Worm (Caenorhabditis elegans) whole organism, L4 larva: ENCODE measurements around the gene hot-4.
A peak's percentile ranks its signal among the peaks of the same experiment; 100 is the strongest.

Experiments used
- F10B5.3 ChIP-seq: sonication (generic microtip); optimal IDR thresholded peaks from 2 replicates; lab custom pipeline; 2016; ENCODE audit warnings: mild to moderate bottlenecking, missing genetic modification characterization, missing compliant biosample characterization
- F26F4.8 ChIP-seq: fragments of 200-800 bp; sonication (Bioruptor generic); conservative IDR thresholded peaks from 2 replicates; pipeline ENCODE4 v1.3.6; 2022; ENCODE audit warnings: missing genetic modification characterization, missing compliant biosample characterization
- F37D6.2 ChIP-seq: sonication (generic microtip); optimal IDR thresholded peaks from 2 replicates; lab custom pipeline; 2016; ENCODE audit warnings: mild to moderate bottlenecking, missing genetic modification characterization, missing compliant biosample characterization
- F44E2.7 ChIP-seq: fragments of 200-800 bp; sonication (Bioruptor generic); IDR thresholded peaks from 2 replicates; pipeline ENCODE4 v2.1.2; 2022; ENCODE audit warnings: missing genetic modification characterization, missing compliant biosample characterization
- T20F7.1 ChIP-seq: fragments of 200-800 bp; sonication (Bioruptor generic); optimal IDR thresholded peaks from 2 replicates; lab custom pipeline; 2018; ENCODE audit warnings: mild to moderate bottlenecking, missing genetic modification characterization, missing compliant biosample characterization
- Y5F2A.4 ChIP-seq: fragments of 200-800 bp; sonication (Bioruptor generic); optimal IDR thresholded peaks from 2 replicates; lab custom pipeline; 2018; ENCODE audit warnings: mild to moderate bottlenecking, missing genetic modification characterization, missing compliant biosample characterization
- aha-1 ChIP-seq: fragments of 150-350 bp; peaks from one replicate; lab custom pipeline; 2014; ENCODE audit warnings: missing biosample characterization, missing genetic modification characterization
- ceh-32 ChIP-seq: sonication (generic microtip); optimal IDR thresholded peaks from 2 replicates; lab custom pipeline; 2016; ENCODE audit warnings: mild to moderate bottlenecking, missing genetic modification characterization, missing compliant biosample characterization; ENCODE audit not compliant: poor library complexity
- ceh-62 ChIP-seq: sonication (generic microtip); optimal IDR thresholded peaks from 2 replicates; lab custom pipeline; 2017; ENCODE audit warnings: missing biosample characterization, missing genetic modification characterization
- ces-1 ChIP-seq: fragments of 150-350 bp; sonication (generic microtip); optimal IDR thresholded peaks from 4 replicates; lab custom pipeline; 2014; ENCODE audit warnings: missing biosample characterization, missing genetic modification reagents, missing genetic modification characterization
- ctbp-1 ChIP-seq: fragments of 200-800 bp; sonication (Bioruptor generic); IDR thresholded peaks from 2 replicates; pipeline ENCODE4 v1.3.6; 2022; ENCODE audit warnings: missing genetic modification reagents, missing genetic modification characterization, missing compliant biosample characterization
- daf-16 ChIP-seq, 3 experiments: sonication (generic microtip); optimal IDR thresholded peaks; 2 replicates each; lab custom pipeline; 2016 to 2017; ENCODE audit warnings: missing genetic modification characterization in 3 of 3, missing genetic modification reagents in 3 of 3, mild to moderate bottlenecking in 2 of 3, missing compliant biosample characterization in 2 of 3, missing biosample characterization in 1 of 3, moderate library complexity in 1 of 3
- dmd-6 ChIP-seq: fragments of 200-800 bp; sonication (Bioruptor generic); IDR thresholded peaks from 2 replicates; pipeline ENCODE4 v1.3.6; 2022; ENCODE audit warnings: missing genetic modification reagents, missing genetic modification characterization, missing compliant biosample characterization
- duxl-1 ChIP-seq: sonication (generic microtip); optimal IDR thresholded peaks from 2 replicates; lab custom pipeline; 2016; ENCODE audit warnings: mild to moderate bottlenecking, missing genetic modification characterization, moderate library complexity, missing compliant biosample characterization; ENCODE audit not compliant: poor library complexity
- dve-1 ChIP-seq: sonication (generic microtip); optimal IDR thresholded peaks from 2 replicates; lab custom pipeline; 2017; ENCODE audit warnings: antibody characterized with exemption, mild to moderate bottlenecking, missing genetic modification characterization, missing compliant biosample characterization; ENCODE audit not compliant: insufficient read depth
- fkh-10 ChIP-seq: fragments of 150-350 bp; optimal IDR thresholded peaks from 2 replicates; lab custom pipeline; 2014; ENCODE audit warnings: missing biosample characterization, missing genetic modification reagents, missing genetic modification characterization
- hif-1 ChIP-seq, 2 experiments: sonication (generic microtip); optimal IDR thresholded peaks; 2 replicates each; lab custom pipeline; 2016 to 2017; ENCODE audit warnings: missing compliant biosample characterization in 2 of 2, missing genetic modification characterization in 2 of 2, missing genetic modification reagents in 2 of 2, missing genotype in 2 of 2, mild to moderate bottlenecking in 1 of 2
- hlh-11 ChIP-seq: fragments of 200-800 bp; sonication (Bioruptor generic); optimal IDR thresholded peaks from 2 replicates; lab custom pipeline; 2018; ENCODE audit warnings: mild to moderate bottlenecking, missing genetic modification characterization, missing compliant biosample characterization
- hlh-30 ChIP-seq: sonication (generic microtip); optimal IDR thresholded peaks from 2 replicates; lab custom pipeline; 2017; ENCODE audit warnings: antibody characterized with exemption, mild to moderate bottlenecking, missing genetic modification characterization, missing compliant biosample characterization; ENCODE audit not compliant: insufficient read depth
- jun-1 ChIP-seq: fragments of 150-350 bp; optimal IDR thresholded peaks from 2 replicates; lab custom pipeline; 2014; ENCODE audit warnings: missing biosample characterization, missing genetic modification reagents, missing genetic modification characterization
- lin-1 ChIP-seq: fragments of 200-800 bp; sonication (Bioruptor generic); IDR thresholded peaks from 2 replicates; pipeline ENCODE4 v1.3.6; 2022; ENCODE audit warnings: missing genetic modification reagents, missing genetic modification characterization, missing compliant biosample characterization
- lin-38 ChIP-seq: fragments of 200-800 bp; sonication (Bioruptor generic); IDR thresholded peaks from 2 replicates; pipeline ENCODE4 v1.3.6; 2022; ENCODE audit warnings: missing genetic modification reagents, missing genetic modification characterization, missing compliant biosample characterization
- madf-5 ChIP-seq, 2 experiments: fragments of 200-800 bp; sonication (Bioruptor generic); IDR thresholded peaks; 2 replicates each; pipeline ENCODE4 v1.3.6; 2022; ENCODE audit warnings: missing compliant biosample characterization in 2 of 2, missing genetic modification characterization in 2 of 2
- madf-9 ChIP-seq: fragments of 200-800 bp; sonication (Bioruptor generic); conservative IDR thresholded peaks from 2 replicates; pipeline ENCODE4 v1.3.6; 2022; ENCODE audit warnings: missing genetic modification reagents, missing genetic modification characterization, missing compliant biosample characterization
- mdl-1 ChIP-seq, 2 experiments: fragments of 150-350 bp in 1 of 2; sonication (generic microtip) in 1 of 2; optimal IDR thresholded peaks; 2 replicates each; lab custom pipeline; 2014 to 2017; ENCODE audit warnings: missing biosample characterization in 2 of 2, missing genetic modification characterization in 2 of 2
- mes-2 ChIP-seq: sonication (generic microtip); optimal IDR thresholded peaks from 2 replicates; lab custom pipeline; 2016; ENCODE audit warnings: missing genotype, mild to moderate bottlenecking, missing genetic modification characterization, missing compliant biosample characterization; ENCODE audit not compliant: poor library complexity, severe bottlenecking
- mxl-2 ChIP-seq: fragments of 200-800 bp; sonication (Bioruptor generic); conservative IDR thresholded peaks from 2 replicates; pipeline ENCODE4 v1.3.6; 2022; ENCODE audit warnings: missing genetic modification reagents, missing genetic modification characterization, missing compliant biosample characterization
- mxl-3 ChIP-seq: fragments of 200-800 bp; sonication (Bioruptor generic); optimal IDR thresholded peaks from 2 replicates; lab custom pipeline; 2018; ENCODE audit warnings: mild to moderate bottlenecking, missing genetic modification characterization, missing compliant biosample characterization
- nhr-10 ChIP-seq: fragments of 150-350 bp; optimal IDR thresholded peaks from 2 replicates; lab custom pipeline; 2014; ENCODE audit warnings: missing biosample characterization, missing genetic modification characterization
- nhr-111 ChIP-seq: fragments of 200-800 bp; sonication (Bioruptor generic); optimal IDR thresholded peaks from 2 replicates; lab custom pipeline; 2018; ENCODE audit warnings: mild to moderate bottlenecking, missing genetic modification characterization, missing compliant biosample characterization
- nhr-237 ChIP-seq: sonication (generic microtip); optimal IDR thresholded peaks from 2 replicates; lab custom pipeline; 2017; ENCODE audit warnings: missing biosample characterization, missing genetic modification characterization
- nhr-28 ChIP-seq: fragments of 150-350 bp; optimal IDR thresholded peaks from 2 replicates; lab custom pipeline; 2014; ENCODE audit warnings: missing biosample characterization, missing genetic modification characterization
- nhr-41 ChIP-seq: fragments of 200-800 bp; sonication (Bioruptor generic); IDR thresholded peaks from 2 replicates; pipeline ENCODE4 v1.3.6; 2022; ENCODE audit warnings: missing genetic modification reagents, missing genetic modification characterization, missing compliant biosample characterization
- nhr-48 ChIP-seq: sonication (generic microtip); optimal IDR thresholded peaks from 2 replicates; lab custom pipeline; 2016; ENCODE audit warnings: mild to moderate bottlenecking, missing genetic modification characterization, missing compliant biosample characterization
- nhr-6 ChIP-seq: fragments of 150-350 bp; optimal IDR thresholded peaks from 2 replicates; lab custom pipeline; 2014; ENCODE audit warnings: missing biosample characterization, missing genetic modification characterization
- nhr-77 ChIP-seq: fragments of 150-350 bp; optimal IDR thresholded peaks from 2 replicates; lab custom pipeline; 2014; ENCODE audit warnings: missing biosample characterization, missing genetic modification characterization
- php-3 ChIP-seq: fragments of 200-800 bp; sonication (Bioruptor generic); IDR thresholded peaks from 2 replicates; pipeline ENCODE4 v1.3.6; 2022; ENCODE audit warnings: missing genetic modification reagents, missing genetic modification characterization, missing compliant biosample characterization
- pqm-1 ChIP-seq: sonication (generic microtip); optimal IDR thresholded peaks from 2 replicates; lab custom pipeline; 2017; ENCODE audit warnings: missing biosample characterization, missing genetic modification characterization
- rbr-2 ChIP-seq: sonication (generic microtip); optimal IDR thresholded peaks from 2 replicates; lab custom pipeline; 2016; ENCODE audit warnings: missing genotype, missing genetic modification characterization, missing compliant biosample characterization
- sdz-12 ChIP-seq: fragments of 200-800 bp; sonication (Bioruptor generic); optimal IDR thresholded peaks from 2 replicates; lab custom pipeline; 2018; ENCODE audit warnings: mild to moderate bottlenecking, missing genetic modification characterization, missing compliant biosample characterization
- set-16 ChIP-seq: fragments of 200-800 bp; sonication (Bioruptor generic); IDR thresholded peaks from 2 replicates; pipeline ENCODE4 v1.3.6; 2022; ENCODE audit warnings: missing genetic modification reagents, missing genetic modification characterization, missing compliant biosample characterization
- snpc-1.2 ChIP-seq: fragments of 200-800 bp; sonication (Bioruptor generic); IDR thresholded peaks from 2 replicates; pipeline ENCODE4 v1.3.6; 2022; ENCODE audit warnings: missing genetic modification reagents, missing genetic modification characterization, missing compliant biosample characterization
- spr-1 ChIP-seq: sonication (generic microtip); optimal IDR thresholded peaks from 2 replicates; lab custom pipeline; 2016; ENCODE audit warnings: mild to moderate bottlenecking, missing genetic modification characterization, missing compliant biosample characterization
- spr-3 ChIP-seq: fragments of 200-800 bp; sonication (Bioruptor generic); optimal IDR thresholded peaks from 2 replicates; lab custom pipeline; 2018; ENCODE audit warnings: mild to moderate bottlenecking, missing genetic modification characterization, missing compliant biosample characterization
- tra-1 ChIP-seq: fragments of 200-800 bp; sonication (Bioruptor generic); IDR thresholded peaks from 2 replicates; pipeline ENCODE4 v1.3.6; 2022; ENCODE audit warnings: missing genetic modification reagents, missing genetic modification characterization, missing compliant biosample characterization
- unc-62 ChIP-seq, 3 experiments: fragments of 150-350 bp in 1 of 3; sonication (generic microtip); optimal IDR thresholded peaks in 2 of 3; peaks in 1 of 3; 1 replicate in 1 of 3; 2 replicates in 2 of 3; lab custom pipeline; 2014 to 2017; ENCODE audit warnings: missing biosample characterization in 3 of 3, missing genetic modification characterization in 3 of 3, missing genetic modification reagents in 3 of 3, missing genotype in 1 of 3

The hot-4 gene

DNA sequence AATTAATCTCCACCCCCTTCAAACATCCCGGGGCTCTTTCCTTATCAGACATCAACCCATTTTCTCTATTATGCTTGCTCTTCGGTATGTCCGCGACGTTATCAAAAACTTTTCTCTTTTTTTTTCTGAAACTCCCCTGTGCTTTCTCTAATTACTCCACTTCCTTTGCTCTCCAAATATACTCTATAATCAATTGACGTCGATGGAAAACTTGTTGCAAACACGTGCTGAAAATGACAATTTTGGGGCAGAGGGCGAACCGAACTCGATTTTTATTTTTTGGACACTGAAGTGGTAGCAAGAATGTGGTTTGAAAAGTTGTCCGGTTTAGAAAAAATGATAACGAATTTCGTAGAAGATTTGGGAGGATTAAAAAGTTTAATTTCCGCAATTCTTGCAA is 38.2 kb upstream of the hot-4 start (continued):
- TF ChIP-seq sdz-12 (no peak), madf-9 (no peak), F37D6.2 (no peak), rbr-2 (tag; lab: Kevin White, UChicago) (no peak), nhr-10 (tag; lab: Kevin White, UChicago) (no peak), duxl-1 (tag; lab: Kevin White, UChicago) (no peak), spr-3 (GFP tag; lab: Kevin White, UChicago) (no peak), spr-1 (tag; lab: Kevin White, UChicago) (no peak), ctbp-1 (GFP tag; lab: Robert Waterston, UW) (no peak), T20F7.1 (no peak), ceh-32 (tag; lab: Kevin White, UChicago) (no peak), F44E2.7 (GFP tag; lab: Robert Waterston, UW) (no peak), nhr-41 (no peak), nhr-111 (GFP tag; lab: Kevin White, UChicago) (no peak), pqm-1 (tag; lab: Kevin White, UChicago) (peak; percentile 92), F26F4.8 (GFP tag; lab: Robert Waterston, UW) (no peak), madf-5 (GFP tag; IDR thresholded peaks at IDR 0.05; lab: Robert Waterston, UW) (no peak)
- TF ChIP-seq, all 104 proteins: peak for 17

DNA sequence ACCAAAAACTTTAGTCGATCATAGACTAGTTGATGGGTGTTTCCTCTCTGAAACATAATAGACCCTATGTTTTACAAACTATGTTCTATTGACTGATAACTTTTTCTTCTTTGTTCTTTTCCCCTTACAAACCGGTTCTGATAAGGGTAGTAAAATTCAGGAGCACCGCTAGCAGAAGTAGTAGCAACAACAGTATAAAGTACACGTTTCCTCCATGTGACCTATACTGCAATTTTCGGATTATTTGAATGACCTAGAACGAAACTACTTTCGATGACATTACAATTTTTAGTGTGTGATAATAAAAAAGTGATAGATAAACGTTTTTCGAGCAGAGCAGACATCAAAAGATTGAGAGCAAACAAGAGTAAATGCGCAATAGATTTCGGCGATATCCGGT is 36.9 kb upstream of the hot-4 start:
- TF ChIP-seq lin-1 (GFP tag; lab: Robert Waterston, UW): peak; percentile 48; the same call in 1 of the 2 replicates
- no peak for TF ChIP-seq nhr-237 (tag; lab: Kevin White, UChicago)
- TF ChIP-seq set-16 (GFP tag; lab: Robert Waterston, UW): no peak
- peak; percentile 67 for TF ChIP-seq pqm-1 (tag; lab: Kevin White, UChicago)
- TF ChIP-seq tra-1: 0 out of 2 replicates have a peak, but pooled peaks have one; percentile 20
- no peak for TF ChIP-seq F37D6.2
- no peak for TF ChIP-seq daf-16 (GFP tag; optimal IDR thresholded peaks at IDR 0.05; lab: Kevin White, UChicago)
- peak; percentile 72 for TF ChIP-seq daf-16 (tag; optimal IDR thresholded peaks at IDR 0.05; lab: Kevin White, UChicago)
- TF ChIP-seq unc-62 (GFP tag; optimal IDR thresholded peaks at IDR 0.05 in 1 of 2; lab: Kevin White, UChicago): no peak
- no peak for TF ChIP-seq unc-62 (tag; optimal IDR thresholded peaks at IDR 0.05; lab: Kevin White, UChicago)
- peak; percentile 56 for TF ChIP-seq nhr-28 (tag; lab: Kevin White, UChicago)
- TF ChIP-seq hlh-30 (tag; lab: Kevin White, UChicago): peak; percentile 5
- TF ChIP-seq nhr-77 (tag; lab: Kevin White, UChicago): peak; percentile 20
- TF ChIP-seq dve-1: peak; percentile 89
- peak; percentile 4 for TF ChIP-seq mxl-3 (GFP tag; lab: Kevin White, UChicago)
- peak; percentile 35 for TF ChIP-seq nhr-48 (tag; lab: Kevin White, UChicago)
- no peak for TF ChIP-seq rbr-2 (tag; lab: Kevin White, UChicago)
- TF ChIP-seq dmd-6 (GFP tag; lab: Robert Waterston, UW): peak; percentile 78
- peak in 1 of 2 experiments; percentile 64 for TF ChIP-seq mdl-1 (tag; optimal IDR thresholded peaks at IDR 0.05; lab: Kevin White, UChicago)
- no peak for TF ChIP-seq jun-1 (tag; lab: Kevin White, UChicago)
- TF ChIP-seq php-3 (GFP tag; lab: Robert Waterston, UW): peak; percentile 82
- TF ChIP-seq hlh-11 (tag; lab: Kevin White, UChicago): peak; percentile 78
- TF ChIP-seq, all 104 proteins: peak for 14

DNA sequence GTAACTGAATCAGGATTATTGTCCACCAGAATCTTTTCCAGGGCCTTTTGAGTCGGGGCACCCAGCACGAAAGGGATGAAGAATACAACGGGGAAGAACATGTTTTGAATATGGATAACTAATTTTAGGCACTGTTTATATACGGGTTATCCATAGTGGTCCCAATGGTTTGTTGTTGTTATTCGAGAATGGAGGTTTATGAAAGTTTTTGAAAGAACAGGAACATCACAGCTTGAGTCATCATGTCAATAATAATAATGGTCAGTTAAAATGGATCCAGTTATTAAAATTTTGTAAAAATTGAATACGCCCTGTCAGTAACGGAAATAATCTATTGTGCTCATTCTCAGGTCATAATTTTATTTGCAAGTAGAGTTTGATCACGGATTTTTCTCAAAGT is 34.1 kb upstream of the hot-4 start, which contains the start of gene nas-28:
Gene nas-28 (minus strand): TSS at position 101 of the 400 bp plus-strand sequence.
- no peak for TF ChIP-seq F10B5.3
- no peak for TF ChIP-seq ces-1 (GFP tag; lab: Kevin White, UChicago)
- no peak for TF ChIP-seq nhr-28 (tag; lab: Kevin White, UChicago)
- TF ChIP-seq madf-9: no peak
- TF ChIP-seq nhr-6: no peak
- TF ChIP-seq ceh-62 (tag; lab: Kevin White, UChicago): no peak
- no peak for TF ChIP-seq mes-2 (tag; lab: Kevin White, UChicago)
- TF ChIP-seq hlh-11 (tag; lab: Kevin White, UChicago): no peak
- TF ChIP-seq aha-1 (tag; lab: Kevin White, UChicago): no peak
- no peak for TF ChIP-seq mxl-2
- no peak for TF ChIP-seq lin-38 (GFP tag; lab: Robert Waterston, UW)
- no peak for TF ChIP-seq fkh-10 (GFP tag; lab: Kevin White, UChicago)
- TF ChIP-seq tra-1: no peak
- TF ChIP-seq Y5F2A.4: no peak
- no peak for TF ChIP-seq hif-1 (tag; optimal IDR thresholded peaks at IDR 0.05; lab: Kevin White, UChicago)
- TF ChIP-seq madf-5 (GFP tag; IDR thresholded peaks at IDR 0.05; lab: Robert Waterston, UW): no peak
- no peak for TF ChIP-seq sdz-12
- no peak for TF ChIP-seq snpc-1.2
